Fruit fly (Drosophila melanogaster) whole organism, prepupa: ENCODE results near the gene Ccdc85.

Experiments used
- CG10631 ChIP-seq: fragments of 200-800 bp; sonication (Bioruptor generic); optimal IDR thresholded peaks from 2 replicates; lab custom pipeline; 2016; ENCODE audit warnings: missing biosample characterization, missing genetic modification characterization
- CG6792 ChIP-seq: fragments of 200-800 bp; sonication (Bioruptor generic); optimal IDR thresholded peaks from 3 replicates; lab custom pipeline; 2016; ENCODE audit warnings: missing biosample characterization, missing genetic modification characterization
- CG6854 ChIP-seq: fragments of 200-800 bp; sonication (Bioruptor generic); optimal IDR thresholded peaks from 2 replicates; lab custom pipeline; 2017; ENCODE audit warnings: missing biosample characterization, mild to moderate bottlenecking, missing genetic modification characterization
- esn ChIP-seq: fragments of 200-800 bp; sonication (Bioruptor generic); optimal IDR thresholded peaks from 2 replicates; lab custom pipeline; 2016; ENCODE audit warnings: missing biosample characterization, mild to moderate bottlenecking, missing genetic modification characterization, moderate library complexity

dm6 chr2L:3034969-3035368 is 35.9 kb downstream of the Ccdc85 start, which contains the start of gene CG17258:
- TF ChIP-seq CG10631 (GFP tag; lab: Kevin White, UChicago) = no peak
- TF ChIP-seq CG6792 (GFP tag; lab: Kevin White, UChicago) = no peak
- TF ChIP-seq esn = no peak
- no peak for TF ChIP-seq CG6854
